Fruit fly (Drosophila melanogaster): ENCODE data around the gene Lkr.

Lkr gene

DNA sequence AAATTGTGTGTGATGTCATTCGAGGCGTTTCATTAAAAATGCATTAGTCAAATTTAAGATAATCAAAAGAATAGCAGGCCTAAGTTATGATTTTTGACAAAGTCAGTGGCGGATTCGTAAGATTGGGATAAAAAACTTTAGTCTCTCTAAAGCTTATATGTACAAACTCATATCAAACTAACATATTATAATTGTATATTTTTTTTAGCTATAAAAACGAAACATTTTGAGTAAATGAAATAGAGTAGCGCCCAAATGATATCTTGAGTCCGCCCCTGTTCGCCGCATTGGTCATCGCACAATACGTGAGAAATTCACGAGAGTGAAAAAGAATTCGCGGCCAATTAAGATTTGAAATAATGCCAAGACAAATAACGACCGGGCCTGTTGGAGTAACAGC is 25.2 kb upstream of the Lkr start (continued):
- TF ChIP-seq lov (optimal IDR thresholded peaks at IDR 0.05) = no peak
- no peak for TF ChIP-seq lov (GFP tag; IDR thresholded peaks at IDR 0.05)
- peak; percentile 61 for TF ChIP-seq esg (GFP tag; conservative IDR thresholded peaks at IDR 0.05)
- peak; percentile 13 for TF ChIP-seq Deaf1 (tag; optimal IDR thresholded peaks at IDR 0.05)
- TF ChIP-seq lmd (GFP tag; IDR thresholded peaks at IDR 0.05) = peak; percentile 82
- no peak for TF ChIP-seq CG34376 (GFP tag; optimal IDR thresholded peaks at IDR 0.05)
- no peak for TF ChIP-seq CG4282 (GFP tag; optimal IDR thresholded peaks at IDR 0.05)
- no peak for TF ChIP-seq Poxn (GFP tag; IDR thresholded peaks at IDR 0.05)
- TF ChIP-seq CG8359 (GFP tag; optimal IDR thresholded peaks at IDR 0.05; ENCODE audit: borderline replicate concordance) = no peak
- TF ChIP-seq seq (GFP tag; IDR thresholded peaks at IDR 0.05) = 0 out of 2 replicates have a peak, but pooled peaks have one; percentile 38
- no peak for TF ChIP-seq CG6654 (GFP tag; optimal IDR thresholded peaks at IDR 0.05)
- no peak for TF ChIP-seq CG7786 (GFP tag; optimal IDR thresholded peaks at IDR 0.05)
- TF ChIP-seq btn (GFP tag; optimal IDR thresholded peaks at IDR 0.05) = no peak
- no peak for TF ChIP-seq wor (GFP tag; IDR thresholded peaks at IDR 0.05)
- TF ChIP-seq unpg (GFP tag; optimal IDR thresholded peaks at IDR 0.05) = peak; percentile 55
- peak; percentile 60 for TF ChIP-seq CG10147 (GFP tag; optimal IDR thresholded peaks at IDR 0.05)
- no peak for TF ChIP-seq inv (GFP tag; IDR thresholded peaks at IDR 0.05; ENCODE audit: partially characterized antibody)
- TF ChIP-seq emc (GFP tag; optimal IDR thresholded peaks at IDR 0.05) = no peak
- no peak for TF ChIP-seq CG7745 (tag; optimal IDR thresholded peaks at IDR 0.05)
- peak; percentile 24 for TF ChIP-seq Nf-YC (tag; optimal IDR thresholded peaks at IDR 0.05)
- TF ChIP-seq bsh (GFP tag; optimal IDR thresholded peaks at IDR 0.05) = peak in 1 of 2 experiments; percentile 46
- TF ChIP-seq CG7357 (GFP tag; IDR thresholded peaks at IDR 0.05) = peak; percentile 50; the same call in 2 of the 3 replicates
- TF ChIP-seq CG11398 (GFP tag; optimal IDR thresholded peaks at IDR 0.05) = no peak
- TF ChIP-seq Side (GFP tag; optimal IDR thresholded peaks at IDR 0.05) = no peak
- no peak for TF ChIP-seq ham (GFP tag; IDR thresholded peaks at IDR 0.05)
- TF ChIP-seq Opbp (GFP tag; IDR thresholded peaks at IDR 0.05; ENCODE audit: partially characterized antibody) = no peak
- TF ChIP-seq CG32767 (GFP tag; IDR thresholded peaks at IDR 0.05) = no peak
- peak; percentile 50; the same call in 1 of the 2 replicates for TF ChIP-seq MBD-R2 (GFP tag; IDR thresholded peaks at IDR 0.05)
- peak; percentile 79 for TF ChIP-seq Aef1 (GFP tag; IDR thresholded peaks at IDR 0.05)
- peak; percentile 57 for TF ChIP-seq Blimp-1 (GFP tag; optimal IDR thresholded peaks at IDR 0.05)
- peak; percentile 37 for TF ChIP-seq CG3281 (GFP tag; optimal IDR thresholded peaks at IDR 0.05)
- TF ChIP-seq CG8089 (GFP tag; optimal IDR thresholded peaks at IDR 0.05) = no peak
- no peak for TF ChIP-seq crc (GFP tag; optimal IDR thresholded peaks at IDR 0.05)
- peak; percentile 3 for TF ChIP-seq BtbVII (GFP tag; optimal IDR thresholded peaks at IDR 0.05)
- TF ChIP-seq caup (GFP tag; optimal IDR thresholded peaks at IDR 0.05; ENCODE audit: severe bottlenecking) = peak; percentile 25
- TF ChIP-seq CG18599 (GFP tag; optimal IDR thresholded peaks at IDR 0.05) = no peak
- TF ChIP-seq CG17186 (GFP tag; optimal IDR thresholded peaks at IDR 0.05) = no peak
- no peak for TF ChIP-seq kay (GFP tag; optimal IDR thresholded peaks at IDR 0.05)
- no peak for TF ChIP-seq wek (GFP tag; optimal IDR thresholded peaks at IDR 0.05)
- 0 out of 2 replicates have a peak, but pooled peaks have one; percentile 32 for TF ChIP-seq CG11085 (GFP tag; IDR thresholded peaks at IDR 0.05)
- peak; percentile 37 for TF ChIP-seq Fer1 (GFP tag; optimal IDR thresholded peaks at IDR 0.05)
- TF ChIP-seq tin (GFP tag; optimal IDR thresholded peaks at IDR 0.05) = peak; percentile 35
- peak; percentile 12 for TF ChIP-seq CG4820 (GFP tag; optimal IDR thresholded peaks at IDR 0.05)
- TF ChIP-seq CG7963 (GFP tag; IDR thresholded peaks at IDR 0.05; ENCODE audit: partially characterized antibody) = no peak
- TF ChIP-seq Abd-B (GFP tag; optimal IDR thresholded peaks at IDR 0.05) = peak; percentile 65
- TF ChIP-seq sc (optimal IDR thresholded peaks at IDR 0.05) = no peak
- TF ChIP-seq sc (GFP tag; optimal IDR thresholded peaks at IDR 0.05) = no peak
- peak; percentile 47 for TF ChIP-seq lbe (GFP tag; optimal IDR thresholded peaks at IDR 0.05)
- TF ChIP-seq CG8924 (tag; optimal IDR thresholded peaks at IDR 0.05) = peak; percentile 40
- TF ChIP-seq Vsx1 (GFP tag; optimal IDR thresholded peaks at IDR 0.05) = no peak
- no peak for TF ChIP-seq Oaz (GFP tag; IDR thresholded peaks at IDR 0.05)

Data from whole organism, embryonic.